Fruit fly (Drosophila melanogaster) whole organism, embryonic: ENCODE data around the gene CG34290.

Experiments used
- B-H2 ChIP-seq: fragments of 200-800 bp; sonication (Bioruptor generic); optimal IDR thresholded peaks from 2 replicates; lab custom pipeline; 2018; ENCODE audit warnings: missing biosample characterization, mild to moderate bottlenecking, missing genetic modification characterization
- CG10147 ChIP-seq: fragments of 200-800 bp; sonication (Bioruptor generic); optimal IDR thresholded peaks from 2 replicates; lab custom pipeline; 2019; ENCODE audit warnings: missing biosample characterization, mild to moderate bottlenecking, missing genetic modification characterization, moderate library complexity
- CG10267 ChIP-seq: fragments of 200-800 bp; sonication (Bioruptor generic); optimal IDR thresholded peaks from 2 replicates; lab custom pipeline; 2018; ENCODE audit warnings: missing biosample characterization, mild to moderate bottlenecking, missing genetic modification characterization, moderate library complexity
- CG10462 ChIP-seq: fragments of 200-800 bp; sonication (Bioruptor generic); optimal IDR thresholded peaks from 2 replicates; lab custom pipeline; 2016; ENCODE audit warnings: missing biosample characterization, missing genetic modification characterization
- CG10565 ChIP-seq: fragments of 200-800 bp; sonication (Bioruptor generic); optimal IDR thresholded peaks from 3 replicates; lab custom pipeline; 2016; ENCODE audit warnings: missing biosample characterization, mild to moderate bottlenecking, missing genetic modification characterization
- CG12219 ChIP-seq: fragments of 200-800 bp; sonication (Bioruptor generic); optimal IDR thresholded peaks from 3 replicates; lab custom pipeline; 2018; ENCODE audit warnings: missing biosample characterization, mild to moderate bottlenecking, missing genetic modification characterization
- CG12236 ChIP-seq: fragments of 200-800 bp; sonication (Bioruptor generic); optimal IDR thresholded peaks from 2 replicates; lab custom pipeline; 2016; ENCODE audit warnings: missing biosample characterization, missing genetic modification characterization
- CG12744 ChIP-seq: fragments of 200-800 bp; sonication (Bioruptor generic); optimal IDR thresholded peaks from 2 replicates; lab custom pipeline; 2016; ENCODE audit warnings: missing biosample characterization, missing genetic modification characterization
- CG14710 ChIP-seq: fragments of 200-800 bp; sonication (Bioruptor generic); optimal IDR thresholded peaks from 3 replicates; lab custom pipeline; 2019; ENCODE audit warnings: missing biosample characterization, mild to moderate bottlenecking, missing genetic modification characterization, moderate library complexity
- CG14860 ChIP-seq: fragments of 200-800 bp; sonication (Bioruptor generic); IDR thresholded peaks from 3 replicates; pipeline ENCODE4 v1.3.6; 2022; ENCODE audit warnings: missing biosample characterization, missing genetic modification characterization; ENCODE audit not compliant: partially characterized antibody
- CG15269 ChIP-seq: fragments of 200-800 bp; sonication (Bioruptor generic); optimal IDR thresholded peaks from 2 replicates; lab custom pipeline; 2018; ENCODE audit warnings: missing biosample characterization, mild to moderate bottlenecking, missing genetic modification characterization, moderate library complexity
- CG15514 ChIP-seq: fragments of 200-800 bp; sonication (Bioruptor generic); optimal IDR thresholded peaks from 3 replicates; lab custom pipeline; 2017; ENCODE audit warnings: missing biosample characterization, missing genetic modification characterization, mild to moderate bottlenecking, moderate library complexity, missing genetic modification reagents
- CG1792 ChIP-seq: fragments of 200-800 bp; sonication (Bioruptor generic); optimal IDR thresholded peaks from 2 replicates; lab custom pipeline; 2016; ENCODE audit warnings: missing biosample characterization, missing genetic modification characterization
- CG18764 ChIP-seq: fragments of 200-800 bp; sonication (Bioruptor generic); optimal IDR thresholded peaks from 3 replicates; lab custom pipeline; 2016; ENCODE audit warnings: missing biosample characterization, missing genetic modification characterization
- CG2116 ChIP-seq: fragments of 200-800 bp; sonication (Bioruptor generic); optimal IDR thresholded peaks from 3 replicates; lab custom pipeline; 2018; ENCODE audit warnings: missing biosample characterization, mild to moderate bottlenecking, missing genetic modification characterization
- CG3281 ChIP-seq: fragments of 200-800 bp; sonication (Bioruptor generic); optimal IDR thresholded peaks from 3 replicates; lab custom pipeline; 2017; ENCODE audit warnings: missing biosample characterization, mild to moderate bottlenecking, missing genetic modification characterization
- CG3995 ChIP-seq: fragments of 200-800 bp; sonication (Bioruptor generic); optimal IDR thresholded peaks from 3 replicates; lab custom pipeline; 2016; ENCODE audit warnings: missing biosample characterization, missing genetic modification characterization
- CG4617 ChIP-seq: fragments of 200-800 bp; sonication (Bioruptor generic); optimal IDR thresholded peaks from 3 replicates; lab custom pipeline; 2016; ENCODE audit warnings: missing biosample characterization, missing genetic modification characterization, borderline replicate concordance
- CG6654 ChIP-seq: fragments of 200-800 bp; sonication (Bioruptor generic); optimal IDR thresholded peaks from 2 replicates; lab custom pipeline; 2017; ENCODE audit warnings: missing biosample characterization, mild to moderate bottlenecking, missing genetic modification characterization
- CG7928 ChIP-seq: fragments of 200-800 bp; sonication (Bioruptor generic); optimal IDR thresholded peaks from 2 replicates; lab custom pipeline; 2017; ENCODE audit warnings: missing biosample characterization, mild to moderate bottlenecking, missing genetic modification characterization
- CG8388 ChIP-seq: fragments of 200-800 bp; sonication (Bioruptor generic); optimal IDR thresholded peaks from 2 replicates; lab custom pipeline; 2019; ENCODE audit warnings: missing biosample characterization, mild to moderate bottlenecking, missing genetic modification characterization, moderate library complexity
- CG8944 ChIP-seq: fragments of 200-800 bp; sonication (Bioruptor generic); optimal IDR thresholded peaks from 3 replicates; lab custom pipeline; 2016; ENCODE audit warnings: missing biosample characterization, missing genetic modification characterization
- CG9215 ChIP-seq: fragments of 200-800 bp; sonication (Bioruptor generic); IDR thresholded peaks from 2 replicates; pipeline ENCODE4 v1.3.6; 2022; ENCODE audit warnings: missing biosample characterization, missing genetic modification characterization
- CG9727 ChIP-seq: fragments of 200-800 bp; sonication (Bioruptor generic); optimal IDR thresholded peaks from 3 replicates; lab custom pipeline; 2017; ENCODE audit warnings: missing biosample characterization, mild to moderate bottlenecking, missing genetic modification characterization
- E2f1 ChIP-seq: fragments of 200-800 bp; sonication (Bioruptor generic); IDR thresholded peaks from 2 replicates; pipeline ENCODE4 v1.3.6; 2022; ENCODE audit warnings: missing biosample characterization, missing genetic modification characterization
- ERR ChIP-seq: fragments of 200-800 bp; sonication (Bioruptor generic); optimal IDR thresholded peaks from 2 replicates; lab custom pipeline; 2016; ENCODE audit warnings: missing biosample characterization, missing genetic modification characterization
- HLH54F ChIP-seq: fragments of 200-800 bp; sonication (Bioruptor generic); optimal IDR thresholded peaks from 3 replicates; lab custom pipeline; 2016; ENCODE audit warnings: missing biosample characterization, missing genetic modification characterization
- Hand ChIP-seq: fragments of 200-800 bp; sonication (Bioruptor generic); optimal IDR thresholded peaks from 2 replicates; lab custom pipeline; 2017; ENCODE audit warnings: mild to moderate bottlenecking, missing biosample characterization, missing genetic modification reagents, missing genetic modification characterization
- Hr51 ChIP-seq, 2 experiments: fragments of 200-800 bp; sonication (Bioruptor generic); optimal IDR thresholded peaks; 2 replicates in 1 of 2; 3 replicates in 1 of 2; lab custom pipeline; 2016 to 2018; ENCODE audit warnings: missing biosample characterization in 2 of 2, missing genetic modification characterization in 2 of 2, mild to moderate bottlenecking in 1 of 2, moderate library complexity in 1 of 2
- Meics ChIP-seq: fragments of 200-800 bp; sonication (Bioruptor generic); optimal IDR thresholded peaks from 2 replicates; lab custom pipeline; 2017; ENCODE audit warnings: missing biosample characterization, mild to moderate bottlenecking, missing genetic modification characterization
- Myb ChIP-seq: fragments of 200-800 bp; sonication (Bioruptor generic); optimal IDR thresholded peaks from 2 replicates; lab custom pipeline; 2016; ENCODE audit warnings: missing biosample characterization, missing genetic modification characterization
- NK7.1 ChIP-seq: fragments of 200-800 bp; sonication (Bioruptor generic); optimal IDR thresholded peaks from 3 replicates; lab custom pipeline; 2016; ENCODE audit warnings: missing biosample characterization, missing genetic modification characterization
- Rx ChIP-seq: fragments of 200-800 bp; sonication (Bioruptor generic); IDR thresholded peaks from 2 replicates; pipeline ENCODE4 v1.3.6; 2022; ENCODE audit warnings: missing biosample characterization, missing genetic modification characterization
- Trl ChIP-seq, 3 experiments: fragments of >200 bp in 2 of 3; fragments of 200-800 bp in 1 of 3; sonication (Bioruptor generic) in 1 of 3; optimal IDR thresholded peaks; 2 replicates in 1 of 3; 3 replicates in 2 of 3; lab custom pipeline; 2016 to 2017; ENCODE audit warnings: missing biosample characterization in 1 of 3, missing genetic modification characterization in 1 of 3
- ac ChIP-seq: fragments of 200-800 bp; sonication (Bioruptor generic); optimal IDR thresholded peaks from 3 replicates; lab custom pipeline; 2017; ENCODE audit warnings: missing biosample characterization, mild to moderate bottlenecking, missing genetic modification characterization
- ato ChIP-seq: fragments of 200-800 bp; sonication (Bioruptor generic); IDR thresholded peaks from 2 replicates; pipeline ENCODE4 v1.3.6; 2022; ENCODE audit warnings: missing biosample characterization, missing genetic modification characterization; ENCODE audit not compliant: partially characterized antibody
- bbx ChIP-seq: fragments of 200-800 bp; sonication (Bioruptor generic); IDR thresholded peaks from 2 replicates; pipeline ENCODE4 v1.3.6; 2022; ENCODE audit warnings: missing biosample characterization, missing genetic modification characterization; ENCODE audit not compliant: partially characterized antibody
- cas ChIP-seq: fragments of 200-800 bp; sonication (Bioruptor generic); IDR thresholded peaks from 2 replicates; pipeline ENCODE4 v1.3.6; 2022; ENCODE audit warnings: missing biosample characterization, missing genetic modification characterization
- ems ChIP-seq: fragments of 200-800 bp; sonication (Bioruptor generic); optimal IDR thresholded peaks from 3 replicates; lab custom pipeline; 2016; ENCODE audit warnings: missing biosample characterization, missing genetic modification characterization
- gem ChIP-seq: fragments of 200-800 bp; sonication (Bioruptor generic); optimal IDR thresholded peaks from 2 replicates; lab custom pipeline; 2019; ENCODE audit warnings: missing biosample characterization, mild to moderate bottlenecking, missing genetic modification characterization, moderate library complexity
- kay ChIP-seq: fragments of 200-800 bp; sonication (Bioruptor generic); optimal IDR thresholded peaks from 2 replicates; lab custom pipeline; 2016; ENCODE audit warnings: missing biosample characterization, missing genetic modification characterization
- pb ChIP-seq: fragments of 200-800 bp; sonication (Bioruptor generic); optimal IDR thresholded peaks from 3 replicates; lab custom pipeline; 2016; ENCODE audit warnings: missing biosample characterization, missing genetic modification characterization
- sens-2 ChIP-seq: fragments of 200-800 bp; sonication (Bioruptor generic); IDR thresholded peaks from 2 replicates; pipeline ENCODE4 v1.3.6; 2022; ENCODE audit warnings: missing biosample characterization, missing genetic modification characterization
- shn ChIP-seq: fragments of 200-800 bp; sonication (Bioruptor generic); optimal IDR thresholded peaks from 3 replicates; lab custom pipeline; 2016; ENCODE audit warnings: missing biosample characterization, missing genetic modification characterization
- slp2 ChIP-seq: fragments of 200-800 bp; sonication (Bioruptor generic); optimal IDR thresholded peaks from 2 replicates; lab custom pipeline; 2016; ENCODE audit warnings: missing biosample characterization, missing genetic modification characterization
- tll ChIP-seq, 2 experiments: fragments of 200-800 bp in 1 of 2; fragments of >200 bp in 1 of 2; sonication (Bioruptor generic) in 1 of 2; optimal IDR thresholded peaks; 2 replicates each; lab custom pipeline; 2017 to 2019; ENCODE audit warnings: missing biosample characterization in 2 of 2, missing genetic modification characterization in 2 of 2, mild to moderate bottlenecking in 1 of 2, moderate library complexity in 1 of 2
- wor ChIP-seq: fragments of 200-800 bp; sonication (Bioruptor generic); IDR thresholded peaks from 2 replicates; pipeline ENCODE4 v1.3.6; 2022; ENCODE audit warnings: missing biosample characterization, missing genetic modification characterization

Gene CG34290

DNA sequence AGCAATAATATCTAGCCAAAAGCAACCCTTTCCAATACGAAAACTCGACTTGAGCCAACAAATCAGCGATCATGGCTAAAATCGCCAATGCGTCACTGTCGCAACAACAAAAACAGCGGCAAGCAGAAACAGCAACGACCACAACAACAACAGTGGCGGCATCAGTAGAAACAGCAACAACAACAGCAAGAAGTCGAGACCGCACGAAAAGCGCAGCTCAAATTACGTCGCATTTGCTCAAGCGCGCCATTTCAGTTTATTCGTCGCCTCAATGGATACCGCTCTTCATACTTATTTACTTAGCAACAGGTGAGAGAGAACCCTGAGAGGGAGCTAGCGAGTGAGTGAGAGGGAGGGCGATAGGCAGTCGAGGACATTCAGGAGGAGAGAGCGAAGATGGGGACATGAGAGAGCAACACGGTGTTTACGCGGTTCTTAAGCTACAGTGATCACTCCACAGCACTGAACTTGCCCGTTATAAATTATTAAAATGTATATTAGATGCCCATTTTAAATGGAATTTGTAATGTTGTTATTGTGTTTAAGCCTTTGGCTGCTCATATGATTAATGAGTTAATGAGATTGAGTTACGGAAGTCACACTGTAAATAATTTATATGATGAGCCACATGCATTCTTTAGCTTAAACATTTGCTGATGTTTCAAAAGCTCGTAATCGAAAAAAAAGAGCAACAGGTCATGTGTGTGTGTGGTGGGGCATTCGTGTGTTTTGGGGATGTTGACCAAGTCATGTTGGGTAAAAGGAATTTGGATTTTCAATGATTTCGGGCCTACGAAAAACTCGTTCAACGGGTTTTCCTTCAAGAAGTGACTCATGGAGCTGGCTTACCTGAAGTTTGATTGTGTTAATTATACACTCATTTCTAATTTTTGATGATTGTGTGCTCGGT is 6.2 kb upstream of the CG34290 start (continued):
- TF ChIP-seq CG4617 (GFP tag; lab: Kevin White, UChicago) (peak; percentile 34), CG9215 (peak; percentile 75), CG2116 (peak; percentile 36), CG14860 (GFP tag; lab: Robert Waterston, UW) (no peak), CG1792 (GFP tag; lab: Kevin White, UChicago) (peak; percentile 60), CG7928 (GFP tag; lab: Kevin White, UChicago) (no peak), CG15269 (tag; lab: Kevin White, UChicago) (peak; percentile 88), ac (GFP tag; lab: Kevin White, UChicago) (peak; percentile 71), CG9727 (GFP tag; lab: Kevin White, UChicago) (peak; percentile 83), E2f1 (GFP tag; lab: Robert Waterston, UW) (peak; percentile 79), CG12236 (peak; percentile 22), Rx (GFP tag; lab: Robert Waterston, UW) (peak; percentile 67), CG18764 (peak; percentile 60), CG10267 (peak; percentile 69), Trl (optimal IDR thresholded peaks at IDR 0.05; lab: Kevin White, UChicago) (peak; percentile 60 to 66), Trl (GFP tag; optimal IDR thresholded peaks at IDR 0.05; lab: Kevin White, UChicago) (peak; percentile 62), pb (GFP tag; lab: Kevin White, UChicago) (peak; percentile 41), B-H2 (peak; percentile 13), slp2 (peak; percentile 65), NK7.1 (GFP tag; lab: Kevin White, UChicago) (peak; percentile 69), CG10565 (GFP tag; lab: Kevin White, UChicago) (no peak), CG12219 (GFP tag; lab: Kevin White, UChicago) (peak; percentile 79), sens-2 (peak; percentile 17; the same call in 1 of the 2 replicates), CG6654 (GFP tag; lab: Kevin White, UChicago) (peak; percentile 28), CG12744 (GFP tag; lab: Kevin White, UChicago) (peak; percentile 76), CG14710 (tag; lab: Kevin White, UChicago) (peak; percentile 67), CG8944 (GFP tag; lab: Kevin White, UChicago) (peak; percentile 56), wor (GFP tag; lab: Robert Waterston, UW) (peak; percentile 44; the same call in 1 of the 2 replicates), CG8388 (GFP tag; lab: Kevin White, UChicago) (peak; percentile 65), CG3281 (peak; percentile 75), CG15514 (GFP tag; lab: Kevin White, UChicago) (peak; percentile 49), CG10462 (GFP tag; lab: Kevin White, UChicago) (peak; percentile 63), CG10147 (GFP tag; lab: Kevin White, UChicago) (peak; percentile 49), kay (GFP tag; lab: Kevin White, UChicago) (peak; percentile 64), ERR (GFP tag; lab: Kevin White, UChicago) (peak; percentile 49), bbx (no peak), tll (GFP tag; optimal IDR thresholded peaks at IDR 0.05; lab: Kevin White, UChicago) (no peak), Hr51 (GFP tag; optimal IDR thresholded peaks at IDR 0.05; lab: Kevin White, UChicago) (peak; percentile 67 to 78), CG3995 (GFP tag; lab: Kevin White, UChicago) (no peak), gem (tag; lab: Kevin White, UChicago) (peak; percentile 87), Myb (GFP tag; lab: Kevin White, UChicago) (peak; percentile 30), Hand (GFP tag; lab: Kevin White, UChicago) (peak; percentile 34), cas (GFP tag; lab: Robert Waterston, UW) (peak; percentile 65), ems (GFP tag; lab: Kevin White, UChicago) (peak; percentile 53), shn (GFP tag; lab: Kevin White, UChicago) (peak; percentile 27), ato (no peak), HLH54F (peak; percentile 71), Meics (GFP tag; lab: Kevin White, UChicago) (peak; percentile 5)
